Worm (Caenorhabditis elegans) whole organism, young adult: ENCODE results near the gene snx-13.
"Not testable (repeated sequence)": the region's sequence is repeated elsewhere in the genome, so short reads cannot be mapped to it uniquely, and the experiment has no call there.

Experiments used
- B0019.2 ChIP-seq: fragments of 200-800 bp; sonication (Bioruptor generic); conservative IDR thresholded peaks from 2 replicates; pipeline ENCODE4 v1.3.6; 2022; ENCODE audit warnings: missing genetic modification reagents, missing genetic modification characterization, missing compliant biosample characterization
- B0035.1 ChIP-seq: sonication (generic microtip); optimal IDR thresholded peaks from 2 replicates; lab custom pipeline; 2016; ENCODE audit warnings: missing genetic modification characterization, mild to moderate bottlenecking, missing compliant biosample characterization, missing genotype, missing genetic modification reagents
- F57A8.1 ChIP-seq: fragments of 200-800 bp; sonication (Bioruptor generic); optimal IDR thresholded peaks from 2 replicates; lab custom pipeline; 2018; ENCODE audit warnings: mild to moderate bottlenecking, missing genetic modification characterization, moderate library complexity, missing compliant biosample characterization
- bed-1 ChIP-seq: fragments of 200-800 bp; sonication (Bioruptor generic); IDR thresholded peaks from 2 replicates; pipeline ENCODE4 v1.3.6; 2022; ENCODE audit warnings: missing genetic modification reagents, missing genetic modification characterization, missing compliant biosample characterization
- ceh-58 ChIP-seq: fragments of 200-800 bp; sonication (Bioruptor generic); IDR thresholded peaks from 2 replicates; pipeline ENCODE4 v1.3.6; 2022; ENCODE audit warnings: missing genetic modification characterization, missing compliant biosample characterization
- dox-1 ChIP-seq: fragments of 200-800 bp; sonication (Bioruptor generic); IDR thresholded peaks from 2 replicates; pipeline ENCODE4 v1.3.6; 2022; ENCODE audit warnings: missing genetic modification reagents, missing genetic modification characterization, missing compliant biosample characterization
- egl-18 ChIP-seq: fragments of 200-800 bp; sonication (Bioruptor generic); IDR thresholded peaks from 2 replicates; pipeline ENCODE4 v1.3.6; 2022; ENCODE audit warnings: missing genetic modification reagents, missing genetic modification characterization, missing compliant biosample characterization
- ets-4 ChIP-seq: fragments of 200-800 bp; sonication (Bioruptor generic); optimal IDR thresholded peaks from 2 replicates; lab custom pipeline; 2018; ENCODE audit warnings: mild to moderate bottlenecking, missing genetic modification characterization, missing compliant biosample characterization
- pha-4 ChIP-seq: fragments of 150-350 bp; sonication (generic microtip); optimal IDR thresholded peaks from 2 replicates; lab custom pipeline; 2014; ENCODE audit warnings: missing biosample characterization, missing genetic modification reagents, missing genetic modification characterization
- snpc-4 ChIP-seq, 5 experiments: fragments of 150-350 bp in 1 of 5; sonication (generic microtip) in 4 of 5; optimal IDR thresholded peaks; 2 replicates each; lab custom pipeline; 2014 to 2018; ENCODE audit warnings: missing genetic modification characterization in 5 of 5, missing biosample characterization in 3 of 5, antibody characterized with exemption in 2 of 5, mild to moderate bottlenecking in 2 of 5, missing compliant biosample characterization in 2 of 5, missing genotype in 2 of 5, moderate library complexity in 2 of 5, missing genetic modification reagents in 1 of 5
- somi-1 ChIP-seq: fragments of 200-800 bp; sonication (Bioruptor generic); optimal IDR thresholded peaks from 2 replicates; lab custom pipeline; 2018; ENCODE audit warnings: mild to moderate bottlenecking, missing genetic modification characterization, missing compliant biosample characterization
- ztf-25 ChIP-seq: fragments of 200-800 bp; sonication (Bioruptor generic); IDR thresholded peaks from 2 replicates; pipeline ENCODE4 v1.3.6; 2022; ENCODE audit warnings: missing genetic modification reagents, missing genetic modification characterization, missing compliant biosample characterization
- ztf-26 ChIP-seq: sonication (generic microtip); optimal IDR thresholded peaks from 2 replicates; lab custom pipeline; 2017; ENCODE audit warnings: missing genetic modification characterization, missing compliant biosample characterization

DNA sequence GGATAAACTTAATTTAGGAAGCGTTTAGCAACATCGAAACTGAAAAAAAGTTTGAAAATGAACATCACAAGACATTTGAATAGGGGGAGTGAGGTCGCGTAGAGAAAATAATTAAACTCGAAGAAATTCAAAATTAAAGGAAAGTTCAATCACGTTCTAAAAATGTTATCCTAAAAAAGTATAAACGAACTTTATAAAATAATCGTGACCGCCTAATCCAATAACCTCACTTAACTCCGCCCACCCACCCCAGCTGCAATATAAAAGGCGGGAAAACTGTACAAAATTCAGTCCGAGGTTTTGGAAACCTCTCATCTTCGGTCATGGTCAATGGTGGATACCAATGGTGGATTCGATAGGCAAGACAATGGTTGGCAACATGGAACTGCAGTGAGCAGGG is 22.3 kb downstream of the snx-13 start, which contains the start of gene Y116A8C.465:
- TF ChIP-seq ets-4 (GFP tag; lab: Kevin White, UChicago); ceh-58 (GFP tag; lab: Robert Waterston, UW); ztf-25 (GFP tag; lab: Robert Waterston, UW); B0019.2 (GFP tag; lab: Robert Waterston, UW); snpc-4 (GFP tag; optimal IDR thresholded peaks at IDR 0.05; lab: Kevin White, UChicago); snpc-4 (tag; optimal IDR thresholded peaks at IDR 0.05; lab: Kevin White, UChicago); F57A8.1; ztf-26 (tag; lab: Kevin White, UChicago); egl-18 (GFP tag; lab: Robert Waterston, UW); somi-1 (GFP tag; lab: Kevin White, UChicago); bed-1 (GFP tag; lab: Robert Waterston, UW); B0035.1 (tag; lab: Kevin White, UChicago); dox-1 (GFP tag; lab: Robert Waterston, UW); pha-4 (tag; lab: Kevin White, UChicago): not testable (repeated sequence)
